Worm (Caenorhabditis elegans): Measurements from ENCODE around the gene best-15.

best-15 gene

ce11 chrIV:10790353-10790752 lies 41.7 kb downstream of the best-15 start, which contains the start of gene pept-2:
Gene pept-2 (plus strand): TSS chrIV:10790653.
- TF ChIP-seq hlh-15 (tag; optimal IDR thresholded peaks at IDR 0.05) (no peak), hlh-30 (tag; optimal IDR thresholded peaks at IDR 0.05; ENCODE audit: insufficient read depth) (no peak), sdc-2 (tag; optimal IDR thresholded peaks at IDR 0.05) (no peak), lim-6 (tag; optimal IDR thresholded peaks at IDR 0.05) (no peak), tbx-2 (tag; optimal IDR thresholded peaks at IDR 0.05) (no peak), K09A11.1 (tag; optimal IDR thresholded peaks at IDR 0.05; ENCODE audit: insufficient read depth) (no peak), hlh-6 (tag; optimal IDR thresholded peaks at IDR 0.05) (no peak), ama-1 (optimal IDR thresholded peaks at IDR 0.05) (no peak), pqm-1 (tag; optimal IDR thresholded peaks at IDR 0.05) (no peak), pax-1 (tag; optimal IDR thresholded peaks at IDR 0.05) (no peak), ceh-45 (GFP tag; IDR thresholded peaks at IDR 0.05) (no peak), ceh-48 (tag; optimal IDR thresholded peaks at IDR 0.05) (no peak), ref-2 (tag; optimal IDR thresholded peaks at IDR 0.05) (no peak), pros-1 (tag; optimal IDR thresholded peaks at IDR 0.05) (no peak), hlh-8 (tag; optimal IDR thresholded peaks at IDR 0.05) (no peak), nhr-11 (tag; optimal IDR thresholded peaks at IDR 0.05) (no peak)

DNA sequence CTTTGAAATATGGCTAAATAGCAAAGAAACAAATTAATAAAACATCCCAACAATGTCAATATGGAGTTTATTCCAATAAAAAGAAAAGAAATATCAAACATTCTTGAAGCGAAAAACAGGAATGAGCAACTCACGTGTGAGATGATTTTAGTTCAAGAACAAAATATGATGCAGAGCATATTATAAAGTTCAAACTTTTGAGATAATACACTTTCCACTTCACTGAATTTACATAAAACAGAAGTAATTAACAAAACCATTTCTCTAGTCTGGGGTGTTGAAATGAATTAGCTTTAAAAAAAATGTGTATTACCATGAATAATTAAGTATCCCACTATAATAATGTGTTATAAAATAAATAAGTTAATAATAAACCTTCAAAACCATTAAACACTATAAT lies 45.3 kb downstream of the best-15 start, which contains the start of gene srd-7:
TSS of gene srd-7 (minus strand) at position 101 of the 400 bp plus-strand sequence.
- TF ChIP-seq eyg-1 (tag; optimal IDR thresholded peaks at IDR 0.05) (no peak), elt-4 (tag; optimal IDR thresholded peaks at IDR 0.05) (no peak), ceh-2 (tag; optimal IDR thresholded peaks at IDR 0.05) (no peak), K02D7.2 (tag; optimal IDR thresholded peaks at IDR 0.05) (no peak), ceh-14 (tag; optimal IDR thresholded peaks at IDR 0.05) (no peak), tbx-2 (tag; optimal IDR thresholded peaks at IDR 0.05) (no peak), ref-2 (tag; optimal IDR thresholded peaks at IDR 0.05) (no peak), C38D4.7 (GFP tag; optimal IDR thresholded peaks at IDR 0.05) (no peak), nhr-232 (tag; optimal IDR thresholded peaks at IDR 0.05) (no peak), pag-3 (tag; optimal IDR thresholded peaks at IDR 0.05; ENCODE audit: borderline replicate concordance) (no peak), hlh-6 (tag; optimal IDR thresholded peaks at IDR 0.05) (no peak), ama-1 (optimal IDR thresholded peaks at IDR 0.05) (no peak), ztf-16 (tag; optimal IDR thresholded peaks at IDR 0.05) (no peak), ceh-22 (tag; optimal IDR thresholded peaks at IDR 0.05) (no peak), unc-86 (tag; optimal IDR thresholded peaks at IDR 0.05) (no peak), sdc-2 (tag; optimal IDR thresholded peaks at IDR 0.05) (no peak)

DNA sequence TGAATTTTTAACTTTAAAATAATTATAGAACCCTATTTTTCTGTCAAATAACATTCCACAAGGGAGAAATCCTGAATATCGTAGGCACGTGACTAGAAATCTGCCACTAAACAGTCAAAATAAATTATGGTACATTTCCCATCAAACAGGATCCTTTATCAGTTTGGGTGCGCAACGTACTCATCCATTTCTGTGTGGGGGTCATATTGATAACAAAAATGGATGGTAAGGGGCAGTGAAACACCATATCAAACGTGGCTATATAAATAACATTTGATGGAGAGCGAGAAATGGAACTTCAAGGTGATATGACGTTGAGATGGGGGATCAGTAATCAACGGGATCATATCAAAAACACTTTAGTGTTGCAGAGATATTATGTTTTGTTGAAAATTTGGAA lies 48.0 kb downstream of the best-15 start:
- TF ChIP-seq sox-2 (GFP tag; IDR thresholded peaks at IDR 0.05) (no peak), ceh-14 (tag; optimal IDR thresholded peaks at IDR 0.05) (no peak), elt-2 (tag; optimal IDR thresholded peaks at IDR 0.05) (peak; percentile 84)

DNA sequence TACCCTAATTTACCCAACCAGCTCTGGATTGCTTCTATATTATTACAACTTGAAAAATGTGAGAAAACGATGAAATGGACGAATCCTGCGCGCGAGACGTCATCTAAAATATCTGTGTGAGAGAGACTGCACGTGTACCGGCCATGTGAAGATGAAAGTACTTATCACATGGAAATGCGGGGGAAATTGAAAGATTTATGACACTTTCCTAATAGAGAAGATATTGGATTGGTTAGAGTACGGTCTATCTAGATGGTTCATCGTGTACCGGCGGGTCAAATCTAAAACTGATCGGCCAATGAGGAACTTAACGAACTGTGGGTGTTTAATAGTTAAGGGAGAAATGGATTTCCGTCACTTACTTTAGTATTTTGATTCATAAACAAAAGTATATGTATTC lies 50.0 kb downstream of the best-15 start:
- TF ChIP-seq ztf-16 (tag; optimal IDR thresholded peaks at IDR 0.05) (no peak), sdc-2 (tag; optimal IDR thresholded peaks at IDR 0.05) (no peak), hlh-6 (tag; optimal IDR thresholded peaks at IDR 0.05) (no peak), zip-5 (tag; optimal IDR thresholded peaks at IDR 0.05) (no peak), ceh-14 (tag; optimal IDR thresholded peaks at IDR 0.05) (no peak), pros-1 (tag; optimal IDR thresholded peaks at IDR 0.05) (no peak), tbx-2 (tag; optimal IDR thresholded peaks at IDR 0.05) (no peak), C08G9.2 (tag; optimal IDR thresholded peaks at IDR 0.05) (no peak), ceh-48 (tag; optimal IDR thresholded peaks at IDR 0.05) (no peak)

ce11 chrIV:10781346-10781745 lies 50.7 kb downstream of the best-15 start:
- TF ChIP-seq madf-2 (tag; optimal IDR thresholded peaks at IDR 0.05) (no peak), rnt-1 (tag; optimal IDR thresholded peaks at IDR 0.05) (no peak), unc-55 (GFP tag; optimal IDR thresholded peaks at IDR 0.05) (no peak), pha-4 (tag; optimal IDR thresholded peaks at IDR 0.05) (no peak), unc-86 (tag; optimal IDR thresholded peaks at IDR 0.05) (no peak), sdc-2 (tag; optimal IDR thresholded peaks at IDR 0.05) (no peak), pax-1 (tag; optimal IDR thresholded peaks at IDR 0.05) (no peak), ets-4 (tag; optimal IDR thresholded peaks at IDR 0.05) (no peak), pat-9 (tag; optimal IDR thresholded peaks at IDR 0.05) (no peak), pag-3 (tag; optimal IDR thresholded peaks at IDR 0.05; ENCODE audit: borderline replicate concordance) (no peak), tbx-2 (tag; optimal IDR thresholded peaks at IDR 0.05) (no peak), ceh-24 (tag; optimal IDR thresholded peaks at IDR 0.05) (no peak), hlh-6 (tag; optimal IDR thresholded peaks at IDR 0.05) (no peak), dve-1 (tag; optimal IDR thresholded peaks at IDR 0.05) (no peak), Y22D7AL.16 (tag; optimal IDR thresholded peaks at IDR 0.05) (no peak), sox-2 (GFP tag; IDR thresholded peaks at IDR 0.05) (no peak), che-1 (tag; optimal IDR thresholded peaks at IDR 0.05) (no peak)

All from whole organism, late embryonic.